Worm (Caenorhabditis elegans): ENCODE measurements around the gene sfxn-1.3.
"Not testable (repeated sequence)": the region's sequence is repeated elsewhere in the genome, so short reads cannot be mapped to it uniquely, and the experiment has no call there.

DNA sequence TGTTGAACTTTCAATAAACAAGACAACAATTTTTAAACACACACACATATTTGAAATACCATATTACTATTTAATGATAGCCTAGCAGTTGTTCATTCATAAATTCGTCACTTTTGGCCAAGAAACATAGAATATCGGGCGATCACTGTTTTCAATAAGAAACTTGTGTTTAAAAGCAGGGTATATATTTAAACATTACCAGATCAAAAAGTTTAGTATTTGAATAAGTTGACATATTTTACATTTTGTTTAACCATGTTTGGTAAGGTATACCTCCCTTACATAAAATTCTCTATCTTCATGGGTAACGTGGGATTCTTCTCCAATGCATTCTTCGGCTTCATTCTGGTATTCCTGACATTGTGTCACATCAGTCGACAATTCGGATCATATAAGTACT is 28.1 kb downstream of the sfxn-1.3 start, which contains the start of gene str-8:
- TF ChIP-seq ces-1 (GFP tag; optimal IDR thresholded peaks at IDR 0.05); elt-3 (tag; optimal IDR thresholded peaks at IDR 0.05); pha-4 (tag; optimal IDR thresholded peaks at IDR 0.05); lin-13 (tag; optimal IDR thresholded peaks at IDR 0.05); snpc-4 (tag; optimal IDR thresholded peaks at IDR 0.05); blmp-1 (tag; optimal IDR thresholded peaks at IDR 0.05); mep-1 (tag; optimal IDR thresholded peaks at IDR 0.05); elt-1 (tag; optimal IDR thresholded peaks at IDR 0.05; ENCODE audit: borderline replicate concordance, insufficient read depth); nhr-12 (tag; optimal IDR thresholded peaks at IDR 0.05); lsy-2 (tag; optimal IDR thresholded peaks at IDR 0.05); ztf-11 (tag; optimal IDR thresholded peaks at IDR 0.05); nhr-2 (tag; optimal IDR thresholded peaks at IDR 0.05); nhr-28 (tag; optimal IDR thresholded peaks at IDR 0.05); unc-62 (GFP tag; optimal IDR thresholded peaks at IDR 0.05): not testable (repeated sequence)
